Worm (Caenorhabditis elegans) whole organism, early embryonic: ENCODE data around the gene piit-1.

Experiments
- F13C5.2 ChIP-seq: sonication (generic microtip); optimal IDR thresholded peaks from 2 replicates; lab custom pipeline; 2017; ENCODE audit warnings: mild to moderate bottlenecking, missing genetic modification characterization, inconsistent platforms, missing compliant biosample characterization
- ama-1 ChIP-seq: fragments of 150-350 bp; optimal IDR thresholded peaks from 2 replicates; lab custom pipeline; 2014
- tbx-37 ChIP-seq: fragments of 200-800 bp; sonication (Bioruptor generic); conservative IDR thresholded peaks from 2 replicates; pipeline ENCODE4 v1.3.6; 2022; ENCODE audit warnings: missing genetic modification reagents, missing genetic modification characterization, missing compliant biosample characterization
- tra-4 ChIP-seq: sonication (generic microtip); optimal IDR thresholded peaks from 2 replicates; lab custom pipeline; 2017; ENCODE audit warnings: missing genetic modification characterization, missing compliant biosample characterization

DNA sequence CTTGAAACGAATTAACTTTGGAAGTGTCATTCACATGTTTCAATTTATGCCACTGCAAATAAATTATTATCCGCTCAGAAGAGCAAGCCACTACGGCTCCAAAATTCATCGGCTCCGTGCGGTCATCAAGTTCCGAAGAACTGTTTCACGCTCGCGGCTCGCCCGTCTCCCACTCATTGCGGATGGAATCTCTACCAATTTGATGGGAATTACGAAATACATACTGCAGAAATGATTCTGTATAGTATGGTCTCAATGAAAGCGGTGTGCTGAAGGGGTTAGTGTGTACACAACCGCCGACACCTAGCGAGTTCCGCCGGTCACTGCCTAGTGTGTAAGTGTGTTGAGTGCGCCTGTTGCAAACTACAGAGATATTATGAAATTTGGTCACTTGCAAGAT is 24.8 kb downstream of the piit-1 start:
- TF ChIP-seq ama-1 (lab: Kevin White, UChicago) (no peak), tra-4 (tag; lab: Kevin White, UChicago) (no peak), F13C5.2 (tag; lab: Kevin White, UChicago) (no peak), tbx-37 (no peak)
